Worm (Caenorhabditis elegans) whole organism, L3 larva: ENCODE data around the gene Y110A2AL.1.

Experiments
- nhr-23 ChIP-seq: fragments of 150-350 bp; optimal IDR thresholded peaks from 2 replicates; lab custom pipeline; 2014; ENCODE audit warnings: missing biosample characterization, missing genetic modification reagents, missing genetic modification characterization
- unc-39 ChIP-seq: sonication (generic microtip); optimal IDR thresholded peaks from 4 replicates; lab custom pipeline; 2017; ENCODE audit warnings: missing biosample characterization, missing genetic modification characterization
- ztf-4 ChIP-seq: fragments of 150-350 bp; optimal IDR thresholded peaks from 2 replicates; lab custom pipeline; 2014; ENCODE audit warnings: missing biosample characterization, missing genetic modification characterization

DNA sequence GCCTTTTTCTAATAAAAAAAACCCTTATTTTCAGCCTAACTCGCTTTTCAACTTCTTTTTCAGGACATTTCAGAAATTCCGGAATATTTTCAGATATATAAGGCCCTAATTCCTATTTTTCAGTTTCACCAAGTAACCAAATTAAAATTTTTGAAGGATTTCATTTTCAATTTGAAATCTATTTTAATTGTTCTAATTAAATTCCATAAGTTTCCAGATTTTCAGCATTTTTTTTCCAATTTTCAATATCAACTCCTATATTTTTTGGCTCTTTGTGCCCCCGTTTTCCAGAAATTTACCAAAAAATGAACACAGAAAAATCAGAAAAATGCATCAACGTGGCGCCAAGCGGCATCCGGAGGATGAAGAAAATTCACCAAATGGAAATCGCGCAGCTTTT is at the start of gene Y110A2AL.1:
- TF ChIP-seq nhr-23 (tag; lab: Kevin White, UChicago) (no peak), ztf-4 (tag; lab: Kevin White, UChicago) (no peak), unc-39 (tag; lab: Kevin White, UChicago) (no peak)
